Worm (Caenorhabditis elegans) whole organism, midembryonic: ENCODE measurements around the gene F36D4.4.
A peak's percentile ranks its signal among the peaks of the same experiment; 100 is the strongest.

Experiments
- T22C8.4 ChIP-seq: fragments of 200-800 bp; sonication (Bioruptor generic); IDR thresholded peaks from 2 replicates; pipeline ENCODE4 v1.3.6; 2022; ENCODE audit warnings: missing genetic modification characterization, missing compliant biosample characterization
- cog-1 ChIP-seq: sonication (generic microtip); optimal IDR thresholded peaks from 2 replicates; lab custom pipeline; 2016; ENCODE audit warnings: missing genetic modification characterization, missing compliant biosample characterization
- flt-1 ChIP-seq: fragments of 200-800 bp; sonication (Bioruptor generic); IDR thresholded peaks from 2 replicates; pipeline ENCODE4 v1.3.6; 2022; ENCODE audit warnings: missing genetic modification characterization, missing compliant biosample characterization
- klf-2 ChIP-seq: fragments of 200-800 bp; sonication (Bioruptor generic); conservative IDR thresholded peaks from 2 replicates; pipeline ENCODE4 v1.3.6; 2022; ENCODE audit warnings: missing genetic modification reagents, missing genetic modification characterization, missing compliant biosample characterization
- med-1 ChIP-seq: sonication (generic microtip); optimal IDR thresholded peaks from 2 replicates; lab custom pipeline; 2017; ENCODE audit warnings: missing genetic modification characterization, mild to moderate bottlenecking, missing compliant biosample characterization, antibody characterized with exemption, missing genetic modification reagents; ENCODE audit not compliant: insufficient read depth
- ref-1 ChIP-seq: fragments of 200-800 bp; sonication (Bioruptor generic); conservative IDR thresholded peaks from 2 replicates; pipeline ENCODE4 v1.3.6; 2022; ENCODE audit warnings: missing genetic modification reagents, missing genetic modification characterization, missing compliant biosample characterization
- tab-1 ChIP-seq: fragments of 200-800 bp; sonication (Bioruptor generic); IDR thresholded peaks from 2 replicates; pipeline ENCODE4 v1.3.6; 2022; ENCODE audit warnings: missing genetic modification characterization, missing compliant biosample characterization
- ztf-23 ChIP-seq: fragments of 200-800 bp; sonication (Bioruptor generic); IDR thresholded peaks from 2 replicates; pipeline ENCODE4 v1.3.6; 2022; ENCODE audit warnings: missing genetic modification reagents, missing genetic modification characterization, missing compliant biosample characterization

ce11 chrV:9382538-9383328, 31.7 kb downstream of the F36D4.4 start:
- TF ChIP-seq ztf-23 (GFP tag; lab: Robert Waterston, UW) (no peak), med-1 (no peak), cog-1 (no peak), tab-1 (GFP tag; lab: Robert Waterston, UW) (no peak), T22C8.4 (GFP tag; lab: Robert Waterston, UW) (peak; percentile 49; the same call in 1 of the 2 replicates), flt-1 (GFP tag; lab: Robert Waterston, UW) (no peak), ref-1 (GFP tag; lab: Robert Waterston, UW) (no peak), klf-2 (GFP tag; lab: Robert Waterston, UW) (no peak)
